Fruit fly (Drosophila melanogaster): ENCODE results near the gene Tengl2.

The Tengl2 gene

DNA sequence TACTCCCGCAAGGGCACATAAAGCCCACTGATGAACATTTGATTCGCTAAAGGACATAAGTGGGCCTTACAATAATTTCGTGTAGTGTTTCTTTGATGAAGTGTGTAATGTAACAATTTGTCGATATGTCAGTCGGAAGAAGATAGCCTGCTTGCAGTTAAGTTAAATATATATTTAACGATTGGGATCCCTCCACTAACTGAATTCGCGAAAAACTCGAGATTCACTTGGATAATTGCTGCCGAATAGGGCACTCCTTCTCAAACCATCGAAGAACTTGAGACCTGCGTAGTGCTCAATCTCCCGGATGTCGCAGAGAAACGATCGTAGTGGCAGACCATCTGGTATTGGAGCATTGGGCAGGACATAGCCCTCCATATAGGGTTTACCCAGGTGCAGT is 1.0 kb downstream of the Tengl2 start, which contains the start of gene Tengl3 (continued):
- TF ChIP-seq CG2712 (tag; optimal IDR thresholded peaks at IDR 0.05) = no peak
- no peak for TF ChIP-seq CG7987 (GFP tag; optimal IDR thresholded peaks at IDR 0.05)
- no peak for TF ChIP-seq CG14050 (GFP tag; IDR thresholded peaks at IDR 0.05)
- no peak for TF ChIP-seq crc (GFP tag; optimal IDR thresholded peaks at IDR 0.05)
- TF ChIP-seq ranshi (GFP tag; IDR thresholded peaks at IDR 0.05) = no peak

DNA sequence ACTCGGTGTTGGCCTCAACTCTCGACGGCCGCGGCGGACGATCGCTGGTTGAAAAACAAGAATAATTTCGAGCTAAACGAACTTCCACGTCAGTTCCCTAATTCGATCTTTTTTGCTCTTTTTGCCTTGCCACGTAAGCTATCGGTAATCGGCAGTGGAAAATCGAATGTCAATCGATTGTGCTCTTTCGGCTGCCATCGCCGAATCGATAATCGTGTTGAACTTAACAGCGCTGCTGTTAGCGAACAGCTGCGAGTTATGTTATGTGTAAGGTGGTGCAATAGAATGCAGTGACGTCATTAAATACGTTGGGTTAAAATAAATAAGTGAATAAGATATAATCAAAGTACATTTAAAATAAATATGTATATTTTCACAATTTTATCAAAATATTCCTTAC is 2.5 kb downstream of the Tengl2 start, which contains the start of gene Sec24CD:
TSS of gene Sec24CD (minus strand) at position 123 of the 400 bp plus-strand sequence.
- TF ChIP-seq CG14860 (GFP tag; IDR thresholded peaks at IDR 0.05; ENCODE audit: partially characterized antibody) (peak; percentile 91), ab (GFP tag; optimal IDR thresholded peaks at IDR 0.05) (no peak), az2 (GFP tag; optimal IDR thresholded peaks at IDR 0.05) (peak; percentile 4), Mrtf (GFP tag; IDR thresholded peaks at IDR 0.05) (no peak), pnt (GFP tag; optimal IDR thresholded peaks at IDR 0.05) (no peak), BEAF-32 (GFP tag; optimal IDR thresholded peaks at IDR 0.05) (peak; percentile 61), CG13287 (GFP tag; IDR thresholded peaks at IDR 0.05; ENCODE audit: partially characterized antibody) (peak; percentile 97), crp (GFP tag; optimal IDR thresholded peaks at IDR 0.05) (peak; percentile 20 to 88), CG1233 (GFP tag; optimal IDR thresholded peaks at IDR 0.05) (no peak), Vsx1 (GFP tag; optimal IDR thresholded peaks at IDR 0.05) (no peak), Atf-2 (GFP tag; optimal IDR thresholded peaks at IDR 0.05) (no peak), CG13424 (tag; optimal IDR thresholded peaks at IDR 0.05) (no peak), C15 (GFP tag; IDR thresholded peaks at IDR 0.05) (no peak), zfh2 (GFP tag; optimal IDR thresholded peaks at IDR 0.05) (no peak), ranshi (GFP tag; IDR thresholded peaks at IDR 0.05) (no peak), bab2 (GFP tag; optimal IDR thresholded peaks at IDR 0.05) (no peak), Ssrp (tag; optimal IDR thresholded peaks at IDR 0.05) (no peak), repo (GFP tag; optimal IDR thresholded peaks at IDR 0.05) (no peak), Bdp1 (GFP tag; optimal IDR thresholded peaks at IDR 0.05) (no peak), lilli (GFP tag; optimal IDR thresholded peaks at IDR 0.05) (peak; percentile 35), CG7745 (tag; optimal IDR thresholded peaks at IDR 0.05) (no peak), nerfin-2 (GFP tag; IDR thresholded peaks at IDR 0.05; ENCODE audit: partially characterized antibody) (peak; percentile 97), Dref (GFP tag; IDR thresholded peaks at IDR 0.05) (peak; percentile 97), tna (GFP tag; IDR thresholded peaks at IDR 0.05; ENCODE audit: partially characterized antibody) (peak; percentile 97), CG10462 (GFP tag; optimal IDR thresholded peaks at IDR 0.05) (no peak), HmgZ (tag; optimal IDR thresholded peaks at IDR 0.05) (peak; percentile 39), kah (GFP tag; optimal IDR thresholded peaks at IDR 0.05) (no peak), abd-A (tag; optimal IDR thresholded peaks at IDR 0.05) (no peak), Gsc (GFP tag; IDR thresholded peaks at IDR 0.05) (no peak), CG18599 (GFP tag; optimal IDR thresholded peaks at IDR 0.05) (no peak), Elba2 (GFP tag; optimal IDR thresholded peaks at IDR 0.05) (no peak), Rfx (GFP tag; IDR thresholded peaks at IDR 0.05) (peak; percentile 26; the same call in 1 of the 2 replicates), ham (GFP tag; IDR thresholded peaks at IDR 0.05) (no peak), Dip3 (GFP tag; optimal IDR thresholded peaks at IDR 0.05) (no peak), sna (GFP tag; IDR thresholded peaks at IDR 0.05; ENCODE audit: partially characterized antibody) (peak; percentile 96), CG12659 (GFP tag; optimal IDR thresholded peaks at IDR 0.05) (peak; percentile 73), CG6765 (GFP tag; optimal IDR thresholded peaks at IDR 0.05) (no peak), CG8924 (tag; optimal IDR thresholded peaks at IDR 0.05) (no peak), CG14441 (GFP tag; IDR thresholded peaks at IDR 0.05) (no peak), salm (tag; optimal IDR thresholded peaks at IDR 0.05) (peak; percentile 16), Nf-YC (tag; optimal IDR thresholded peaks at IDR 0.05) (no peak), cato (GFP tag; optimal IDR thresholded peaks at IDR 0.05; ENCODE audit: borderline replicate concordance) (no peak), CG3281 (GFP tag; optimal IDR thresholded peaks at IDR 0.05) (no peak), zfh1 (GFP tag; IDR thresholded peaks at IDR 0.05) (no peak), CG7372 (GFP tag; IDR thresholded peaks at IDR 0.05) (no peak)
